Worm (Caenorhabditis elegans) whole organism, young adult: ENCODE data around the gene H04M03.12.

Source experiments
- B0019.2 ChIP-seq: fragments of 200-800 bp; sonication (Bioruptor generic); conservative IDR thresholded peaks from 2 replicates; pipeline ENCODE4 v1.3.6; 2022; ENCODE audit warnings: missing genetic modification reagents, missing genetic modification characterization, missing compliant biosample characterization
- B0035.1 ChIP-seq: sonication (generic microtip); optimal IDR thresholded peaks from 2 replicates; lab custom pipeline; 2016; ENCODE audit warnings: missing genetic modification characterization, mild to moderate bottlenecking, missing compliant biosample characterization, missing genotype, missing genetic modification reagents
- B0261.1 ChIP-seq: sonication (generic microtip); optimal IDR thresholded peaks from 2 replicates; lab custom pipeline; 2016; ENCODE audit warnings: mild to moderate bottlenecking, missing genetic modification characterization, moderate library complexity, missing compliant biosample characterization
- D2030.7 ChIP-seq: fragments of 200-800 bp; sonication (Bioruptor generic); IDR thresholded peaks from 2 replicates; pipeline ENCODE4 v1.3.6; 2022; ENCODE audit warnings: missing genetic modification reagents, missing genetic modification characterization, missing compliant biosample characterization
- F10E7.11 ChIP-seq: sonication (generic microtip); optimal IDR thresholded peaks from 2 replicates; lab custom pipeline; 2017; ENCODE audit warnings: mild to moderate bottlenecking, missing genetic modification characterization, moderate library complexity, missing compliant biosample characterization
- F33H1.4 ChIP-seq: fragments of 200-800 bp; sonication (Bioruptor generic); IDR thresholded peaks from 2 replicates; pipeline ENCODE4 v1.3.6; 2022; ENCODE audit warnings: missing genetic modification reagents, missing genetic modification characterization, missing compliant biosample characterization
- F55B11.4 ChIP-seq: sonication (generic microtip); optimal IDR thresholded peaks from 2 replicates; lab custom pipeline; 2016; ENCODE audit warnings: missing compliant biosample characterization, missing genetic modification characterization, borderline replicate concordance; ENCODE audit not compliant: insufficient read depth
- F57C9.4 ChIP-seq: sonication (generic microtip); optimal IDR thresholded peaks from 2 replicates; lab custom pipeline; 2017; ENCODE audit warnings: mild to moderate bottlenecking, missing genetic modification characterization, missing compliant biosample characterization
- T26A5.8 ChIP-seq: sonication (generic microtip); optimal IDR thresholded peaks from 2 replicates; lab custom pipeline; 2016; ENCODE audit warnings: missing genetic modification characterization, missing compliant biosample characterization
- Y53F4B.3 ChIP-seq: fragments of 200-800 bp; sonication (Bioruptor generic); IDR thresholded peaks from 2 replicates; pipeline ENCODE4 v1.3.6; 2022; ENCODE audit warnings: missing genetic modification reagents, missing genetic modification characterization, missing compliant biosample characterization
- Y56A3A.18 ChIP-seq: fragments of 200-800 bp; sonication (Bioruptor generic); IDR thresholded peaks from 2 replicates; pipeline ENCODE4 v1.3.6; 2022; ENCODE audit warnings: missing genetic modification reagents, missing genetic modification characterization, missing compliant biosample characterization
- akir-1 ChIP-seq: fragments of 200-800 bp; sonication (Bioruptor generic); optimal IDR thresholded peaks from 2 replicates; lab custom pipeline; 2018; ENCODE audit warnings: mild to moderate bottlenecking, missing genetic modification characterization, moderate library complexity, missing compliant biosample characterization
- aptf-3 ChIP-seq: fragments of 200-800 bp; sonication (Bioruptor generic); IDR thresholded peaks from 2 replicates; pipeline ENCODE4 v1.3.6; 2022; ENCODE audit warnings: missing genetic modification characterization, missing compliant biosample characterization
- atf-7 ChIP-seq: sonication (generic microtip); optimal IDR thresholded peaks from 2 replicates; lab custom pipeline; 2017; ENCODE audit warnings: mild to moderate bottlenecking, missing genetic modification characterization, missing compliant biosample characterization
- attf-5 ChIP-seq: fragments of 200-800 bp; sonication (Bioruptor generic); optimal IDR thresholded peaks from 2 replicates; lab custom pipeline; 2018; ENCODE audit warnings: mild to moderate bottlenecking, missing genetic modification characterization, missing compliant biosample characterization
- bed-2 ChIP-seq: fragments of 200-800 bp; sonication (Bioruptor generic); IDR thresholded peaks from 2 replicates; pipeline ENCODE4 v1.3.6; 2022; ENCODE audit warnings: missing genetic modification reagents, missing genetic modification characterization, missing compliant biosample characterization
- ceh-40 ChIP-seq: fragments of 200-800 bp; sonication (Bioruptor generic); IDR thresholded peaks from 2 replicates; pipeline ENCODE4 v1.3.6; 2022; ENCODE audit warnings: missing genetic modification characterization, missing compliant biosample characterization
- ceh-91 ChIP-seq: fragments of 200-800 bp; sonication (Bioruptor generic); IDR thresholded peaks from 2 replicates; pipeline ENCODE4 v1.3.6; 2022; ENCODE audit warnings: missing genetic modification reagents, missing genetic modification characterization, missing compliant biosample characterization
- die-1 ChIP-seq: sonication (generic microtip); optimal IDR thresholded peaks from 2 replicates; lab custom pipeline; 2016; ENCODE audit warnings: missing genotype, mild to moderate bottlenecking, missing genetic modification characterization, missing compliant biosample characterization
- dpl-1 ChIP-seq: fragments of 150-350 bp; optimal IDR thresholded peaks from 2 replicates; lab custom pipeline; 2014; ENCODE audit warnings: missing biosample characterization, missing genetic modification reagents, missing genetic modification characterization
- ets-4 ChIP-seq: fragments of 200-800 bp; sonication (Bioruptor generic); optimal IDR thresholded peaks from 2 replicates; lab custom pipeline; 2018; ENCODE audit warnings: mild to moderate bottlenecking, missing genetic modification characterization, missing compliant biosample characterization
- gei-17 ChIP-seq: fragments of 200-800 bp; sonication (Bioruptor generic); optimal IDR thresholded peaks from 2 replicates; lab custom pipeline; 2018; ENCODE audit warnings: mild to moderate bottlenecking, missing genetic modification characterization, missing compliant biosample characterization
- hlh-12 ChIP-seq: sonication (generic microtip); optimal IDR thresholded peaks from 2 replicates; lab custom pipeline; 2016; ENCODE audit warnings: missing genetic modification characterization, missing compliant biosample characterization
- hlh-26 ChIP-seq: fragments of 200-800 bp; sonication (Bioruptor generic); conservative IDR thresholded peaks from 2 replicates; pipeline ENCODE4 v1.3.6; 2022; ENCODE audit warnings: missing genetic modification reagents, missing genetic modification characterization, missing compliant biosample characterization
- hmg-20 ChIP-seq: fragments of 200-800 bp; sonication (Bioruptor generic); IDR thresholded peaks from 2 replicates; pipeline ENCODE4 v1.3.6; 2022; ENCODE audit warnings: missing genetic modification reagents, missing genetic modification characterization, missing compliant biosample characterization
- lin-40 ChIP-seq: sonication (generic microtip); optimal IDR thresholded peaks from 2 replicates; lab custom pipeline; 2016; ENCODE audit warnings: missing genetic modification characterization, mild to moderate bottlenecking, missing compliant biosample characterization, missing genotype, missing genetic modification reagents
- lir-1 ChIP-seq: fragments of 200-800 bp; sonication (Bioruptor generic); conservative IDR thresholded peaks from 2 replicates; pipeline ENCODE4 v1.3.6; 2022; ENCODE audit warnings: missing genetic modification reagents, missing genetic modification characterization, missing compliant biosample characterization
- madf-10 ChIP-seq: sonication (generic microtip); optimal IDR thresholded peaks from 2 replicates; lab custom pipeline; 2016; ENCODE audit warnings: mild to moderate bottlenecking, missing genetic modification characterization, missing compliant biosample characterization
- madf-3 ChIP-seq: fragments of 200-800 bp; sonication (Bioruptor generic); IDR thresholded peaks from 2 replicates; pipeline ENCODE4 v1.3.6; 2022; ENCODE audit warnings: missing genetic modification reagents, missing genetic modification characterization, missing compliant biosample characterization
- madf-6 ChIP-seq: fragments of 200-800 bp; sonication (Bioruptor generic); IDR thresholded peaks from 2 replicates; pipeline ENCODE4 v1.3.6; 2022; ENCODE audit warnings: missing genetic modification reagents, missing genetic modification characterization, missing compliant biosample characterization
- mes-4 ChIP-seq: sonication (generic microtip); optimal IDR thresholded peaks from 2 replicates; lab custom pipeline; 2016; ENCODE audit warnings: missing genotype, missing genetic modification characterization, missing compliant biosample characterization
- pha-4 ChIP-seq: fragments of 150-350 bp; sonication (generic microtip); optimal IDR thresholded peaks from 2 replicates; lab custom pipeline; 2014; ENCODE audit warnings: missing biosample characterization, missing genetic modification reagents, missing genetic modification characterization
- rpc-1 ChIP-seq, 2 experiments: fragments of 150-350 bp in 1 of 2; sonication (generic microtip) in 1 of 2; optimal IDR thresholded peaks; 2 replicates each; lab custom pipeline; 2014 to 2018; ENCODE audit warnings: missing biosample characterization in 1 of 2, missing genetic modification characterization in 1 of 2, missing genetic modification reagents in 1 of 2, missing genotype in 1 of 2
- somi-1 ChIP-seq: fragments of 200-800 bp; sonication (Bioruptor generic); optimal IDR thresholded peaks from 2 replicates; lab custom pipeline; 2018; ENCODE audit warnings: mild to moderate bottlenecking, missing genetic modification characterization, missing compliant biosample characterization
- unc-130 ChIP-seq: sonication (generic microtip); optimal IDR thresholded peaks from 2 replicates; lab custom pipeline; 2016; ENCODE audit warnings: missing genetic modification reagents, missing genetic modification characterization, missing compliant biosample characterization
- unc-62 ChIP-seq: fragments of 150-350 bp; optimal IDR thresholded peaks from 2 replicates; lab custom pipeline; 2014; ENCODE audit warnings: missing biosample characterization, missing genetic modification reagents, missing genetic modification characterization
- zfh-2 ChIP-seq: fragments of 200-800 bp; sonication (Bioruptor generic); conservative IDR thresholded peaks from 2 replicates; pipeline ENCODE4 v1.3.6; 2022; ENCODE audit warnings: missing genetic modification reagents, missing genetic modification characterization, missing compliant biosample characterization
- ztf-22 ChIP-seq: fragments of 200-800 bp; sonication (Bioruptor generic); optimal IDR thresholded peaks from 2 replicates; lab custom pipeline; 2018; ENCODE audit warnings: mild to moderate bottlenecking, missing genetic modification characterization, moderate library complexity, missing compliant biosample characterization

The H04M03.12 gene

ce11 chrIV:5879853-5880252 is 23.3 kb downstream of the H04M03.12 start, which contains the start of gene srv-22:
srv-22 (minus strand) TSS chrIV:5879953.
- no peak for TF ChIP-seq B0261.1 (tag; lab: Kevin White, UChicago)
- TF ChIP-seq F10E7.11, result no peak
- TF ChIP-seq akir-1 (GFP tag; lab: Kevin White, UChicago), result no peak
- no peak for TF ChIP-seq rpc-1 (optimal IDR thresholded peaks at IDR 0.05; lab: Kevin White, UChicago)
- no peak for TF ChIP-seq rpc-1 (tag; optimal IDR thresholded peaks at IDR 0.05; lab: Kevin White, UChicago)
- TF ChIP-seq hlh-26, result no peak
- no peak for TF ChIP-seq gei-17 (GFP tag; lab: Kevin White, UChicago)
- TF ChIP-seq F55B11.4 (tag; lab: Kevin White, UChicago), result no peak
- no peak for TF ChIP-seq die-1 (tag; lab: Kevin White, UChicago)
- no peak for TF ChIP-seq ets-4 (GFP tag; lab: Kevin White, UChicago)
- TF ChIP-seq madf-10 (tag; lab: Kevin White, UChicago), result no peak
- no peak for TF ChIP-seq atf-7 (tag; lab: Kevin White, UChicago)
- no peak for TF ChIP-seq dpl-1

- TF ChIP-seq hmg-20 (GFP tag; lab: Robert Waterston, UW), result no peak
- TF ChIP-seq lir-1, result no peak
- no peak for TF ChIP-seq D2030.7 (GFP tag; lab: Robert Waterston, UW)
- TF ChIP-seq Y53F4B.3 (GFP tag; lab: Robert Waterston, UW), result no peak
- no peak for TF ChIP-seq lin-40 (tag; lab: Kevin White, UChicago)
- no peak for TF ChIP-seq mes-4 (tag; lab: Kevin White, UChicago)
- TF ChIP-seq attf-5 (GFP tag; lab: Kevin White, UChicago), result no peak
- TF ChIP-seq somi-1, result no peak
- no peak for TF ChIP-seq bed-2 (GFP tag; lab: Robert Waterston, UW)
- no peak for TF ChIP-seq Y56A3A.18 (GFP tag; lab: Robert Waterston, UW)
- TF ChIP-seq ztf-22 (GFP tag; lab: Kevin White, UChicago), result no peak
- TF ChIP-seq F33H1.4 (GFP tag; lab: Robert Waterston, UW), result no peak
- TF ChIP-seq unc-130 (GFP tag; lab: Kevin White, UChicago), result no peak
- no peak for TF ChIP-seq aptf-3 (GFP tag; lab: Robert Waterston, UW)
- no peak for TF ChIP-seq madf-6 (GFP tag; lab: Robert Waterston, UW)
These were observed 25.9 kb downstream of the H04M03.12 start, which contains the start of gene srv-21 for ce11 chrIV:5877246-5877645. srv-21 (minus strand) TSS chrIV:5877346.

ce11 chrIV:5873825-5874224 is 29.3 kb downstream of the H04M03.12 start, which contains the start of gene srv-19:
srv-19 (minus strand) TSS chrIV:5873925.
- no peak for TF ChIP-seq attf-5 (GFP tag; lab: Kevin White, UChicago)

ce11 chrIV:5870072-5870471 is 33.1 kb downstream of the H04M03.12 start, which contains the start of gene srv-17:
srv-17 (minus strand) TSS chrIV:5870172.
- TF ChIP-seq pha-4, result no peak
- no peak for TF ChIP-seq B0035.1 (tag; lab: Kevin White, UChicago)
- no peak for TF ChIP-seq ceh-40 (GFP tag; lab: Robert Waterston, UW)

- TF ChIP-seq B0019.2 (GFP tag; lab: Robert Waterston, UW), result no peak
- no peak for TF ChIP-seq F57C9.4 (tag; lab: Kevin White, UChicago)
- TF ChIP-seq T26A5.8 (tag; lab: Kevin White, UChicago), result no peak
- no peak for TF ChIP-seq unc-62 (GFP tag; lab: Kevin White, UChicago)
- TF ChIP-seq Y53F4B.3 (GFP tag; lab: Robert Waterston, UW), result no peak
- no peak for TF ChIP-seq ceh-91 (GFP tag; lab: Robert Waterston, UW)
- no peak for TF ChIP-seq zfh-2 (GFP tag; lab: Robert Waterston, UW)
- no peak for TF ChIP-seq madf-3 (GFP tag; lab: Robert Waterston, UW)
- no peak for TF ChIP-seq hlh-12 (tag; lab: Kevin White, UChicago)
- no peak for TF ChIP-seq gei-17 (GFP tag; lab: Kevin White, UChicago)
- TF ChIP-seq, all 124 proteins: peak for 0
These were observed 33.8 kb downstream of the H04M03.12 start for ce11 chrIV:5869354-5869753.
